Worm (Caenorhabditis elegans) whole organism, midembryonic: Measurements from ENCODE around the gene mboa-7.

ENCODE experiments used
- cog-1 ChIP-seq: sonication (generic microtip); optimal IDR thresholded peaks from 2 replicates; lab custom pipeline; 2016; ENCODE audit warnings: missing genetic modification characterization, missing compliant biosample characterization
- med-1 ChIP-seq: sonication (generic microtip); optimal IDR thresholded peaks from 2 replicates; lab custom pipeline; 2017; ENCODE audit warnings: missing genetic modification characterization, mild to moderate bottlenecking, missing compliant biosample characterization, antibody characterized with exemption, missing genetic modification reagents; ENCODE audit not compliant: insufficient read depth
- ztf-23 ChIP-seq: fragments of 200-800 bp; sonication (Bioruptor generic); IDR thresholded peaks from 2 replicates; pipeline ENCODE4 v1.3.6; 2022; ENCODE audit warnings: missing genetic modification reagents, missing genetic modification characterization, missing compliant biosample characterization
- ztf-29 ChIP-seq: fragments of 200-800 bp; sonication (Bioruptor generic); IDR thresholded peaks from 2 replicates; pipeline ENCODE4 v1.3.6; 2022; ENCODE audit warnings: missing genetic modification reagents, missing genetic modification characterization, missing compliant biosample characterization

ce11 chrX:10479108-10479738, 45.1 kb downstream of the mboa-7 start:
- TF ChIP-seq cog-1 (tag; lab: Kevin White, UChicago) (no peak), ztf-29 (GFP tag; lab: Robert Waterston, UW) (no peak), ztf-23 (no peak), med-1 (GFP tag; lab: Kevin White, UChicago) (no peak)
